Worm (Caenorhabditis elegans): Measurements from ENCODE around the gene zhit-3.

The zhit-3 gene

ce11 chrV:10252682-10253081, 40.8 kb upstream of the zhit-3 start:
- TF ChIP-seq aptf-3 (GFP tag; IDR thresholded peaks at IDR 0.05): no peak
- no peak for TF ChIP-seq ama-1 (optimal IDR thresholded peaks at IDR 0.05)
- peak in 1 of 2 experiments; percentile 64 for TF ChIP-seq ama-1 (GFP tag; optimal IDR thresholded peaks at IDR 0.05)
- TF ChIP-seq T26A5.8 (tag; optimal IDR thresholded peaks at IDR 0.05): no peak
- TF ChIP-seq Y56A3A.18 (GFP tag; IDR thresholded peaks at IDR 0.05): peak; percentile 44; the same call in 1 of the 2 replicates
- TF ChIP-seq ets-4 (GFP tag; optimal IDR thresholded peaks at IDR 0.05): no peak
- TF ChIP-seq snpc-1.1 (tag; optimal IDR thresholded peaks at IDR 0.05; ENCODE audit: insufficient read depth): no peak
- TF ChIP-seq B0336.3 (GFP tag; IDR thresholded peaks at IDR 0.05): peak; percentile 53; the same call in 1 of the 2 replicates
- no peak for TF ChIP-seq F39B2.1 (GFP tag; IDR thresholded peaks at IDR 0.05)
- no peak for TF ChIP-seq mcd-1 (GFP tag; IDR thresholded peaks at IDR 0.05)
- TF ChIP-seq nhr-80 (tag; optimal IDR thresholded peaks at IDR 0.05): no peak
- TF ChIP-seq lsl-1 (GFP tag; optimal IDR thresholded peaks at IDR 0.05): no peak
- TF ChIP-seq cebp-1 (GFP tag; IDR thresholded peaks at IDR 0.05): no peak; the same call in 1 of the 2 replicates
- TF ChIP-seq cebp-1 (tag; optimal IDR thresholded peaks at IDR 0.05): peak; percentile 24
- TF ChIP-seq ceh-27 (GFP tag; optimal IDR thresholded peaks at IDR 0.05): no peak
- no peak for TF ChIP-seq hsf-1 (GFP tag; IDR thresholded peaks at IDR 0.05)
- TF ChIP-seq him-1 (tag; optimal IDR thresholded peaks at IDR 0.05): peak; percentile 25
- no peak for TF ChIP-seq ZK185.1 (tag; optimal IDR thresholded peaks at IDR 0.05; ENCODE audit: poor library complexity, severe bottlenecking)
- no peak for TF ChIP-seq lin-26 (GFP tag; IDR thresholded peaks at IDR 0.05)
- TF ChIP-seq hmg-20 (GFP tag; IDR thresholded peaks at IDR 0.05): no peak
- no peak for TF ChIP-seq cebp-2 (GFP tag; IDR thresholded peaks at IDR 0.05)
- no peak for TF ChIP-seq ztf-6 (GFP tag; IDR thresholded peaks at IDR 0.05)
- TF ChIP-seq athp-1 (tag; optimal IDR thresholded peaks at IDR 0.05): no peak
- no peak for TF ChIP-seq pbrm-1 (GFP tag; IDR thresholded peaks at IDR 0.05)
- no peak for TF ChIP-seq sdz-38 (tag; optimal IDR thresholded peaks at IDR 0.05)
- TF ChIP-seq T07F8.4 (tag; optimal IDR thresholded peaks at IDR 0.05): no peak
- peak; percentile 10 for TF ChIP-seq F49E8.2 (tag; optimal IDR thresholded peaks at IDR 0.05; ENCODE audit: insufficient read depth)
- no peak for TF ChIP-seq ztf-22 (GFP tag; optimal IDR thresholded peaks at IDR 0.05)
- no peak for TF ChIP-seq ceh-100 (GFP tag; IDR thresholded peaks at IDR 0.05)
- no peak for TF ChIP-seq F37B4.10 (GFP tag; IDR thresholded peaks at IDR 0.05)
- no peak for TF ChIP-seq lin-35 (GFP tag; optimal IDR thresholded peaks at IDR 0.05)
- no peak for TF ChIP-seq mel-28 (tag; optimal IDR thresholded peaks at IDR 0.05; ENCODE audit: borderline replicate concordance)
- no peak for TF ChIP-seq Y79H2A.3 (GFP tag; conservative IDR thresholded peaks at IDR 0.05)
- TF ChIP-seq Y95B8A.8 (GFP tag; IDR thresholded peaks at IDR 0.05): peak; percentile 67; the same call in 1 of the 2 replicates
- no peak for TF ChIP-seq efl-1 (GFP tag; optimal IDR thresholded peaks at IDR 0.05)
- no peak for TF ChIP-seq C17E4.6 (GFP tag; IDR thresholded peaks at IDR 0.05)
- no peak for TF ChIP-seq ekl-4 (GFP tag; IDR thresholded peaks at IDR 0.05)
- no peak for TF ChIP-seq sptf-2 (GFP tag; optimal IDR thresholded peaks at IDR 0.05)
- TF ChIP-seq sea-2 (GFP tag; IDR thresholded peaks at IDR 0.05): no peak
- TF ChIP-seq ztf-25 (GFP tag; IDR thresholded peaks at IDR 0.05): no peak
- no peak for TF ChIP-seq zim-3 (tag; optimal IDR thresholded peaks at IDR 0.05)
- TF ChIP-seq madf-6 (GFP tag; IDR thresholded peaks at IDR 0.05): 0 out of 2 replicates have a peak, but pooled peaks have one; percentile 11
- TF ChIP-seq lsy-27 (tag; optimal IDR thresholded peaks at IDR 0.05; ENCODE audit: borderline replicate concordance, insufficient read depth): no peak
- TF ChIP-seq nfya-1 (tag; optimal IDR thresholded peaks at IDR 0.05; ENCODE audit: borderline replicate concordance, insufficient read depth): no peak
- TF ChIP-seq hlh-12 (tag; optimal IDR thresholded peaks at IDR 0.05): no peak
- TF ChIP-seq F22D6.2 (tag; optimal IDR thresholded peaks at IDR 0.05): no peak
- TF ChIP-seq pha-4 (tag; optimal IDR thresholded peaks at IDR 0.05): no peak
- no peak for TF ChIP-seq tbx-9 (tag; optimal IDR thresholded peaks at IDR 0.05; ENCODE audit: borderline replicate concordance)
- no peak for TF ChIP-seq F55B11.4 (tag; optimal IDR thresholded peaks at IDR 0.05; ENCODE audit: borderline replicate concordance, insufficient read depth)
